Worm (Caenorhabditis elegans) whole organism, late embryonic: ENCODE measurements around the gene C50F4.4.

Experiments used
- F13H6.1 ChIP-seq: sonication (generic microtip); optimal IDR thresholded peaks from 2 replicates; lab custom pipeline; 2016; ENCODE audit warnings: missing genetic modification characterization, missing compliant biosample characterization
- K09A11.1 ChIP-seq: sonication (generic microtip); optimal IDR thresholded peaks from 2 replicates; lab custom pipeline; 2017; ENCODE audit warnings: antibody characterized with exemption, mild to moderate bottlenecking, missing genetic modification characterization, missing compliant biosample characterization; ENCODE audit not compliant: insufficient read depth
- T23F11.4 ChIP-seq: fragments of 200-800 bp; sonication (Bioruptor generic); optimal IDR thresholded peaks from 2 replicates; lab custom pipeline; 2018; ENCODE audit warnings: mild to moderate bottlenecking, missing genetic modification characterization, missing compliant biosample characterization
- ahr-1 ChIP-seq: sonication (generic microtip); optimal IDR thresholded peaks from 2 replicates; lab custom pipeline; 2016; ENCODE audit warnings: missing genetic modification characterization, missing compliant biosample characterization
- ama-1 ChIP-seq: fragments of 150-350 bp; optimal IDR thresholded peaks from 2 replicates; lab custom pipeline; 2014
- ceh-14 ChIP-seq: sonication (generic microtip); optimal IDR thresholded peaks from 2 replicates; lab custom pipeline; 2016; ENCODE audit warnings: missing genotype, missing genetic modification characterization, missing compliant biosample characterization
- ceh-19 ChIP-seq: fragments of 200-800 bp; sonication (Bioruptor generic); optimal IDR thresholded peaks from 2 replicates; lab custom pipeline; 2018; ENCODE audit warnings: mild to moderate bottlenecking, missing genetic modification characterization, missing compliant biosample characterization
- ceh-30 ChIP-seq: fragments of 150-350 bp; optimal IDR thresholded peaks from 2 replicates; lab custom pipeline; 2014; ENCODE audit warnings: missing biosample characterization, missing genetic modification characterization
- ceh-45 ChIP-seq: fragments of 200-800 bp; sonication (Bioruptor generic); IDR thresholded peaks from 2 replicates; pipeline ENCODE4 v1.3.6; 2022; ENCODE audit warnings: missing genetic modification reagents, missing genetic modification characterization, missing compliant biosample characterization
- ceh-9 ChIP-seq: sonication (generic microtip); optimal IDR thresholded peaks from 2 replicates; lab custom pipeline; 2016; ENCODE audit warnings: mild to moderate bottlenecking, missing genetic modification characterization, inconsistent platforms, missing compliant biosample characterization
- che-1 ChIP-seq: sonication (generic microtip); optimal IDR thresholded peaks from 2 replicates; lab custom pipeline; 2016; ENCODE audit warnings: mild to moderate bottlenecking, missing genetic modification characterization, missing compliant biosample characterization
- dmd-4 ChIP-seq: sonication (generic microtip); optimal IDR thresholded peaks from 2 replicates; lab custom pipeline; 2016; ENCODE audit warnings: borderline replicate concordance, missing genetic modification characterization, missing compliant biosample characterization
- dve-1 ChIP-seq: sonication (generic microtip); optimal IDR thresholded peaks from 2 replicates; lab custom pipeline; 2017; ENCODE audit warnings: antibody characterized with exemption, mild to moderate bottlenecking, missing genetic modification characterization, missing compliant biosample characterization
- elt-2 ChIP-seq: sonication (generic microtip); optimal IDR thresholded peaks from 2 replicates; lab custom pipeline; 2016; ENCODE audit warnings: missing genetic modification reagents, missing genetic modification characterization, missing compliant biosample characterization
- elt-4 ChIP-seq: sonication (generic microtip); optimal IDR thresholded peaks from 2 replicates; lab custom pipeline; 2016; ENCODE audit warnings: missing genetic modification characterization, missing compliant biosample characterization
- ets-4 ChIP-seq: sonication (generic microtip); optimal IDR thresholded peaks from 2 replicates; lab custom pipeline; 2016; ENCODE audit warnings: missing genetic modification characterization, missing compliant biosample characterization
- hlh-30 ChIP-seq: sonication (generic microtip); optimal IDR thresholded peaks from 2 replicates; lab custom pipeline; 2017; ENCODE audit warnings: antibody characterized with exemption, missing genetic modification characterization, missing compliant biosample characterization; ENCODE audit not compliant: insufficient read depth
- madf-2 ChIP-seq: sonication (generic microtip); optimal IDR thresholded peaks from 2 replicates; lab custom pipeline; 2017; ENCODE audit warnings: missing genetic modification characterization, missing compliant biosample characterization
- mec-3 ChIP-seq: sonication (generic microtip); optimal IDR thresholded peaks from 2 replicates; lab custom pipeline; 2016; ENCODE audit warnings: borderline replicate concordance, missing genetic modification characterization, missing compliant biosample characterization
- nhr-11 ChIP-seq: fragments of 150-350 bp; optimal IDR thresholded peaks from 2 replicates; lab custom pipeline; 2014; ENCODE audit warnings: missing biosample characterization, missing genetic modification characterization
- nhr-232 ChIP-seq: sonication (generic microtip); optimal IDR thresholded peaks from 2 replicates; lab custom pipeline; 2016; ENCODE audit warnings: missing genetic modification characterization, missing compliant biosample characterization
- odd-2 ChIP-seq: sonication (generic microtip); optimal IDR thresholded peaks from 2 replicates; lab custom pipeline; 2017; ENCODE audit warnings: antibody characterized with exemption, mild to moderate bottlenecking, missing genetic modification characterization, missing compliant biosample characterization
- pag-3 ChIP-seq: sonication (generic microtip); optimal IDR thresholded peaks from 2 replicates; lab custom pipeline; 2016; ENCODE audit warnings: missing compliant biosample characterization, missing genetic modification characterization, borderline replicate concordance
- pat-9 ChIP-seq: fragments of 200-800 bp; sonication (Bioruptor generic); optimal IDR thresholded peaks from 2 replicates; lab custom pipeline; 2018; ENCODE audit warnings: mild to moderate bottlenecking, missing genetic modification characterization, moderate library complexity, missing compliant biosample characterization
- pax-1 ChIP-seq: fragments of 150-350 bp; optimal IDR thresholded peaks from 2 replicates; lab custom pipeline; 2014; ENCODE audit warnings: missing biosample characterization, missing genetic modification characterization
- pha-4 ChIP-seq: fragments of 150-350 bp; optimal IDR thresholded peaks from 2 replicates; lab custom pipeline; 2018; ENCODE audit warnings: missing biosample characterization, missing genetic modification reagents, missing genetic modification characterization
- pqm-1 ChIP-seq: sonication (generic microtip); optimal IDR thresholded peaks from 2 replicates; lab custom pipeline; 2016; ENCODE audit warnings: missing genetic modification characterization, missing compliant biosample characterization
- ref-2 ChIP-seq: sonication (generic microtip); optimal IDR thresholded peaks from 2 replicates; lab custom pipeline; 2016; ENCODE audit warnings: missing genetic modification characterization, missing compliant biosample characterization
- sdc-2 ChIP-seq: sonication (generic microtip); optimal IDR thresholded peaks from 2 replicates; lab custom pipeline; 2016; ENCODE audit warnings: missing genotype, missing genetic modification characterization, missing compliant biosample characterization
- tbx-7 ChIP-seq: sonication (generic microtip); optimal IDR thresholded peaks from 2 replicates; lab custom pipeline; 2016; ENCODE audit warnings: missing genotype, missing genetic modification characterization, missing compliant biosample characterization
- unc-3 ChIP-seq, 2 experiments: fragments of 200-800 bp in 1 of 2; sonication (Bioruptor generic) in 1 of 2; sonication (generic microtip) in 1 of 2; conservative IDR thresholded peaks in 1 of 2; optimal IDR thresholded peaks in 1 of 2; 2 replicates each; pipeline versions ENCODE4 v1.3.6 to Lab custom; 2016 to 2022; ENCODE audit warnings: missing compliant biosample characterization in 2 of 2, missing genetic modification characterization in 2 of 2, missing genetic modification reagents in 1 of 2
- unc-55 ChIP-seq: sonication (generic microtip); optimal IDR thresholded peaks from 2 replicates; lab custom pipeline; 2017; ENCODE audit warnings: missing biosample characterization, missing genetic modification reagents, missing genetic modification characterization

Gene C50F4.4

DNA sequence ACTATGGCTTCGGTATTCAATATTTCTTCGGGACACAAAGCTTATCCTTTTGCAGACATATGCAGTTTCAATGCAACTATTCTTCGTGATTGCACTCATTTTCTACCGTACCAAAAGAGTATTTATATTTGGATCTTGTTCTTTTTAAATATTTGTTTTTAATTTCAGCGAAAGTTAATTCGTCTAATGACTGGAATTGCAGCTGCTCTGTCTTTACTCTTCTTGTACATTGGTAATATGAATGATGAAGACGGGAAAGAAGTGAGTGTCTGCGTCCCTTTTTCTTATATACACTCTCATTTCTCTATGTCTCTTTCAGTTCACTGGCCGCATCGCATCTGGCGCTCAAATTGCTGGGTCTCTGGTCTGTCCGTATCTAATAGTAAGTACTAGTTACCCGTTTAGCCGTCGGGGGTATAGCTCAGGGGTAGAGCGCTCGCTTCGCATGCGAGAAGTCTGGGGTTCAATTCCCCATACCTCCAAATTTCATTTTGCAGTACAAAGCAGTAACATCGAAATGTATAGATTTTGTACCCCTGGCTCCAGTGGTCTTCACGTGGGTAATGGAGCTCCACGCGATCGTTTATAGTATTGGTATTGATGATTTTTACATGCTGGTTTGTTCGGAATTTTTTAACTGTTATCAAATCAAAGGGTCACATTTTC lies 33.3 kb upstream of the C50F4.4 start (continued):
- TF ChIP-seq nhr-11 (no peak), dve-1 (tag; lab: Kevin White, UChicago) (peak; percentile 56), che-1 (tag; lab: Kevin White, UChicago) (peak; percentile 84), pax-1 (tag; lab: Kevin White, UChicago) (no peak), sdc-2 (peak; percentile 78), unc-55 (GFP tag; lab: Kevin White, UChicago) (no peak), elt-2 (tag; lab: Kevin White, UChicago) (peak; percentile 91), nhr-232 (tag; lab: Kevin White, UChicago) (peak; percentile 82), ets-4 (tag; lab: Kevin White, UChicago) (peak; percentile 8), pat-9 (tag; lab: Kevin White, UChicago) (peak; percentile 90), dmd-4 (tag; lab: Kevin White, UChicago) (peak; percentile 59), unc-3 (GFP tag; conservative IDR thresholded peaks at IDR 0.05; lab: Robert Waterston, UW) (peak; percentile 87), unc-3 (tag; optimal IDR thresholded peaks at IDR 0.05; lab: Kevin White, UChicago) (peak; percentile 86), ama-1 (lab: Kevin White, UChicago) (no peak), pqm-1 (tag; lab: Kevin White, UChicago) (peak; percentile 45), ref-2 (tag; lab: Kevin White, UChicago) (peak; percentile 78), pag-3 (tag; lab: Kevin White, UChicago) (peak; percentile 11), ceh-45 (GFP tag; lab: Robert Waterston, UW) (peak; percentile 74; the same call in 1 of the 2 replicates), elt-4 (tag; lab: Kevin White, UChicago) (no peak), ceh-14 (peak; percentile 45), ahr-1 (tag; lab: Kevin White, UChicago) (peak; percentile 49), T23F11.4 (GFP tag; lab: Kevin White, UChicago) (peak; percentile 90), ceh-9 (tag; lab: Kevin White, UChicago) (peak; percentile 46), F13H6.1 (peak; percentile 65), tbx-7 (tag; lab: Kevin White, UChicago) (peak; percentile 41), K09A11.1 (peak; percentile 71), mec-3 (tag; lab: Kevin White, UChicago) (peak; percentile 57), ceh-19 (GFP tag; lab: Kevin White, UChicago) (peak; percentile 90), pha-4 (tag; lab: Kevin White, UChicago) (no peak), madf-2 (tag; lab: Kevin White, UChicago) (peak; percentile 81), hlh-30 (tag; lab: Kevin White, UChicago) (no peak)

- TF ChIP-seq odd-2, result no peak
- TF ChIP-seq ceh-9 (tag; lab: Kevin White, UChicago), result no peak
- no peak for TF ChIP-seq ets-4 (tag; lab: Kevin White, UChicago)
- TF ChIP-seq dve-1 (tag; lab: Kevin White, UChicago), result no peak
- TF ChIP-seq, all 69 proteins: peak for 0
These were observed 32.1 kb upstream of the C50F4.4 start, which contains the start of gene haao-1 for ce11 chrV:9504474-9504960. haao-1 (plus strand) TSS chrV:9504910.

ce11 chrV:9506931-9507330 lies 29.6 kb upstream of the C50F4.4 start:
- TF ChIP-seq elt-2 (tag; lab: Kevin White, UChicago) (peak; percentile 1), hlh-30 (tag; lab: Kevin White, UChicago) (no peak)
- TF ChIP-seq, all 69 proteins: peak for 1

DNA sequence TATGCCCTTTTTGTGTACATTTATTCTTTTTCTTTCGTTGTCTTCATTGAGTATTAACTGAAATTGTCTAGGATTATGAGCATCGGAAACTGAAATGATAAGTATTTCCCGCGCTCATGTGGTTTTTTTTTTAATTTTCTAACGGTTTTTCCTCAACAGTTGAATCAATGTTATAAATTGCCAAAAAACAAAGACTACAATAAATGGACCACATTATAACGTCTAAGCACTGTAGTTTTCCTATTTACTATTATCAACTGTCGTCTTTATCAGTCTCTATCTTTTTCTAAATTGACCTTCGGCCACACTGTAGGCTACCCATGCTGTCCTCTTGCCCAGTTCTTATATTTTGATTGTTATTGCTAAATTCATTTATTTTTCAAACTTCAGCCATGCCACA lies 28.8 kb upstream of the C50F4.4 start, which contains the start of gene acs-14:
TSS of gene acs-14 (plus strand) at position 391 of the 400 bp plus-strand sequence.
- TF ChIP-seq ceh-30 (tag; lab: Kevin White, UChicago) (no peak), elt-2 (tag; lab: Kevin White, UChicago) (peak; percentile 40)
